Fruit fly (Drosophila melanogaster) whole organism, embryonic: Measurements from ENCODE around the gene Etfb.

Experiments
- CG10209 ChIP-seq: fragments of 200-800 bp; sonication (Bioruptor generic); optimal IDR thresholded peaks from 3 replicates; lab custom pipeline; 2017; ENCODE audit warnings: missing biosample characterization, mild to moderate bottlenecking, missing genetic modification characterization, missing genetic modification reagents
- CG10462 ChIP-seq: fragments of 200-800 bp; sonication (Bioruptor generic); optimal IDR thresholded peaks from 2 replicates; lab custom pipeline; 2016; ENCODE audit warnings: missing biosample characterization, missing genetic modification characterization
- CG10543 ChIP-seq: fragments of 200-800 bp; sonication (Bioruptor generic); optimal IDR thresholded peaks from 3 replicates; lab custom pipeline; 2017; ENCODE audit warnings: missing biosample characterization, mild to moderate bottlenecking, missing genetic modification characterization, moderate library complexity
- CG10565 ChIP-seq: fragments of 200-800 bp; sonication (Bioruptor generic); optimal IDR thresholded peaks from 3 replicates; lab custom pipeline; 2016; ENCODE audit warnings: missing biosample characterization, mild to moderate bottlenecking, missing genetic modification characterization
- CG10959 ChIP-seq: fragments of 200-800 bp; sonication (Bioruptor generic); IDR thresholded peaks from 2 replicates; pipeline ENCODE4 v1.3.6; 2022; ENCODE audit warnings: missing biosample characterization, missing genetic modification characterization
- CG11247 ChIP-seq: fragments of 200-800 bp; sonication (Bioruptor generic); IDR thresholded peaks from 2 replicates; pipeline ENCODE4 v1.3.6; 2022; ENCODE audit warnings: missing biosample characterization, missing genetic modification characterization
- CG11456 ChIP-seq: fragments of 200-800 bp; sonication (Bioruptor generic); IDR thresholded peaks from 3 replicates; pipeline ENCODE4 v1.3.6; 2022; ENCODE audit warnings: missing biosample characterization, missing genetic modification characterization
- CG11504 ChIP-seq: fragments of 200-800 bp; sonication (Bioruptor generic); optimal IDR thresholded peaks from 3 replicates; lab custom pipeline; 2019; ENCODE audit warnings: missing biosample characterization, mild to moderate bottlenecking, missing genetic modification characterization, moderate library complexity
- CG11560 ChIP-seq: fragments of 200-800 bp; sonication (Bioruptor generic); IDR thresholded peaks from 3 replicates; pipeline ENCODE4 v1.3.6; 2022; ENCODE audit warnings: missing biosample characterization, missing genetic modification characterization
- CG14441 ChIP-seq: fragments of 200-800 bp; sonication (Bioruptor generic); IDR thresholded peaks from 2 replicates; pipeline ENCODE4 v1.3.6; 2022; ENCODE audit warnings: missing biosample characterization, missing genetic modification characterization
- CG17328 ChIP-seq: fragments of 200-800 bp; sonication (Bioruptor generic); IDR thresholded peaks from 2 replicates; pipeline ENCODE4 v1.3.6; 2022; ENCODE audit warnings: missing biosample characterization, missing genetic modification characterization
- CG17802 ChIP-seq: fragments of 200-800 bp; sonication (Bioruptor generic); optimal IDR thresholded peaks from 2 replicates; lab custom pipeline; 2018; ENCODE audit warnings: missing biosample characterization, mild to moderate bottlenecking, missing genetic modification characterization, moderate library complexity
- CG3407 ChIP-seq: fragments of 200-800 bp; sonication (Bioruptor generic); optimal IDR thresholded peaks from 2 replicates; lab custom pipeline; 2018; ENCODE audit warnings: missing biosample characterization, mild to moderate bottlenecking, missing genetic modification characterization
- CG34376 ChIP-seq: fragments of 200-800 bp; sonication (Bioruptor generic); optimal IDR thresholded peaks from 2 replicates; lab custom pipeline; 2018; ENCODE audit warnings: missing biosample characterization, mild to moderate bottlenecking, missing genetic modification characterization
- CG42726 ChIP-seq: fragments of 200-800 bp; sonication (Bioruptor generic); IDR thresholded peaks from 2 replicates; pipeline ENCODE4 v1.3.6; 2022; ENCODE audit warnings: missing biosample characterization, missing genetic modification characterization; ENCODE audit not compliant: partially characterized antibody
- CG4730 ChIP-seq: fragments of 200-800 bp; sonication (Bioruptor generic); IDR thresholded peaks from 2 replicates; pipeline ENCODE4 v1.3.6; 2022; ENCODE audit warnings: missing biosample characterization, missing genetic modification characterization
- CG6791 ChIP-seq: fragments of 200-800 bp; sonication (Bioruptor generic); IDR thresholded peaks from 3 replicates; pipeline ENCODE4 v1.3.6; 2022; ENCODE audit warnings: missing biosample characterization, missing genetic modification characterization; ENCODE audit not compliant: partially characterized antibody
- CG6854 ChIP-seq: fragments of 200-800 bp; sonication (Bioruptor generic); optimal IDR thresholded peaks from 3 replicates; lab custom pipeline; 2017; ENCODE audit warnings: missing biosample characterization, mild to moderate bottlenecking, missing genetic modification characterization
- CG7928 ChIP-seq: fragments of 200-800 bp; sonication (Bioruptor generic); optimal IDR thresholded peaks from 2 replicates; lab custom pipeline; 2017; ENCODE audit warnings: missing biosample characterization, mild to moderate bottlenecking, missing genetic modification characterization
- CG9437 ChIP-seq: fragments of 200-800 bp; sonication (Bioruptor generic); optimal IDR thresholded peaks from 2 replicates; lab custom pipeline; 2018; ENCODE audit warnings: missing biosample characterization, mild to moderate bottlenecking, missing genetic modification characterization
- CG9797 ChIP-seq: fragments of 200-800 bp; sonication (Bioruptor generic); optimal IDR thresholded peaks from 3 replicates; lab custom pipeline; 2018; ENCODE audit warnings: missing biosample characterization, mild to moderate bottlenecking, missing genetic modification characterization
- CG9817 ChIP-seq: fragments of 200-800 bp; sonication (Bioruptor generic); optimal IDR thresholded peaks from 2 replicates; lab custom pipeline; 2018; ENCODE audit warnings: missing biosample characterization, mild to moderate bottlenecking, missing genetic modification characterization, moderate library complexity
- Dek ChIP-seq: fragments of 200-800 bp; sonication (Bioruptor generic); optimal IDR thresholded peaks from 3 replicates; lab custom pipeline; 2019; ENCODE audit warnings: missing biosample characterization, mild to moderate bottlenecking, missing genetic modification characterization, moderate library complexity
- GATAe ChIP-seq: fragments of 200-800 bp; sonication (Bioruptor generic); conservative IDR thresholded peaks from 2 replicates; pipeline ENCODE4 v1.3.6; 2022; ENCODE audit warnings: missing biosample characterization, missing genetic modification characterization
- H2.0 ChIP-seq: fragments of 200-800 bp; sonication (Bioruptor generic); IDR thresholded peaks from 2 replicates; pipeline ENCODE4 v1.3.6; 2022; ENCODE audit warnings: missing biosample characterization, missing genetic modification characterization
- HLH4C ChIP-seq: fragments of 200-800 bp; sonication (Bioruptor generic); IDR thresholded peaks from 3 replicates; pipeline ENCODE4 v1.3.6; 2022; ENCODE audit warnings: missing biosample characterization, missing genetic modification characterization; ENCODE audit not compliant: partially characterized antibody
- Hmr ChIP-seq: fragments of 200-800 bp; sonication (Bioruptor generic); optimal IDR thresholded peaks from 3 replicates; lab custom pipeline; 2017; ENCODE audit warnings: mild to moderate bottlenecking, missing biosample characterization, missing genetic modification reagents, missing genetic modification characterization
- Hr78 ChIP-seq, 2 experiments: fragments of 200-800 bp in 1 of 2; fragments of >200 bp in 1 of 2; sonication (Bioruptor generic) in 1 of 2; optimal IDR thresholded peaks; 2 replicates each; lab custom pipeline; 2017 to 2019; ENCODE audit warnings: missing biosample characterization in 2 of 2, missing genetic modification characterization in 2 of 2, mild to moderate bottlenecking in 1 of 2, moderate library complexity in 1 of 2
- Jarid2 ChIP-seq: fragments of 200-800 bp; sonication (Bioruptor generic); optimal IDR thresholded peaks from 3 replicates; lab custom pipeline; 2017; ENCODE audit warnings: mild to moderate bottlenecking, missing biosample characterization, missing genetic modification reagents, missing genetic modification characterization
- Mad ChIP-seq: fragments of 200-800 bp; sonication (Bioruptor generic); optimal IDR thresholded peaks from 2 replicates; lab custom pipeline; 2016; ENCODE audit warnings: missing biosample characterization, missing genetic modification characterization
- Meics ChIP-seq: fragments of 200-800 bp; sonication (Bioruptor generic); optimal IDR thresholded peaks from 2 replicates; lab custom pipeline; 2017; ENCODE audit warnings: missing biosample characterization, mild to moderate bottlenecking, missing genetic modification characterization
- NK7.1 ChIP-seq: fragments of 200-800 bp; sonication (Bioruptor generic); optimal IDR thresholded peaks from 3 replicates; lab custom pipeline; 2016; ENCODE audit warnings: missing biosample characterization, missing genetic modification characterization
- aop ChIP-seq: fragments of 200-800 bp; sonication (Bioruptor generic); IDR thresholded peaks from 2 replicates; pipeline ENCODE4 v1.3.6; 2022; ENCODE audit warnings: missing biosample characterization, missing genetic modification characterization
- bcd ChIP-seq: fragments of 200-800 bp; sonication (Bioruptor generic); optimal IDR thresholded peaks from 2 replicates; lab custom pipeline; 2017; ENCODE audit warnings: missing biosample characterization, mild to moderate bottlenecking, missing genetic modification characterization
- chinmo ChIP-seq: fragments of 200-800 bp; sonication (Bioruptor generic); IDR thresholded peaks from 4 replicates; pipeline ENCODE4 v1.3.6; 2022; ENCODE audit warnings: missing biosample characterization, missing genetic modification characterization; ENCODE audit not compliant: partially characterized antibody
- croc ChIP-seq: fragments of 200-800 bp; sonication (Bioruptor generic); conservative IDR thresholded peaks from 3 replicates; pipeline ENCODE4 v1.3.6; 2022; ENCODE audit warnings: missing biosample characterization, missing genetic modification characterization
- dimm ChIP-seq: fragments of 200-800 bp; sonication (Bioruptor generic); IDR thresholded peaks from 2 replicates; pipeline ENCODE4 v1.3.6; 2022; ENCODE audit warnings: missing biosample characterization, missing genetic modification characterization
- gt ChIP-seq: fragments of 200-800 bp; sonication (Bioruptor generic); IDR thresholded peaks from 2 replicates; pipeline ENCODE4 v1.3.6; 2022; ENCODE audit warnings: missing biosample characterization, missing genetic modification characterization
- hbn ChIP-seq: fragments of 200-800 bp; sonication (Bioruptor generic); IDR thresholded peaks from 2 replicates; pipeline ENCODE4 v1.3.6; 2022; ENCODE audit warnings: missing biosample characterization, missing genetic modification characterization; ENCODE audit not compliant: partially characterized antibody
- kah ChIP-seq: fragments of 200-800 bp; sonication (Bioruptor generic); optimal IDR thresholded peaks from 2 replicates; lab custom pipeline; 2018; ENCODE audit warnings: missing biosample characterization, mild to moderate bottlenecking, missing genetic modification characterization
- klu ChIP-seq: fragments of 200-800 bp; sonication (Bioruptor generic); IDR thresholded peaks from 2 replicates; pipeline ENCODE4 v1.3.6; 2022; ENCODE audit warnings: missing biosample characterization, missing genetic modification characterization
- repo ChIP-seq: fragments of 200-800 bp; sonication (Bioruptor generic); optimal IDR thresholded peaks from 2 replicates; lab custom pipeline; 2016; ENCODE audit warnings: missing biosample characterization, missing genetic modification characterization
- ro ChIP-seq: fragments of 200-800 bp; sonication (Bioruptor generic); IDR thresholded peaks from 2 replicates; pipeline ENCODE4 v1.3.6; 2022; ENCODE audit warnings: missing biosample characterization, missing genetic modification characterization
- row ChIP-seq: fragments of 200-800 bp; sonication (Bioruptor generic); IDR thresholded peaks from 3 replicates; pipeline ENCODE4 v1.3.6; 2022; ENCODE audit warnings: missing biosample characterization, missing genetic modification characterization
- schlank ChIP-seq: fragments of 200-800 bp; sonication (Bioruptor generic); optimal IDR thresholded peaks from 2 replicates; lab custom pipeline; 2018; ENCODE audit warnings: missing biosample characterization, mild to moderate bottlenecking, missing genetic modification characterization
- sim ChIP-seq: fragments of 200-800 bp; sonication (Bioruptor generic); IDR thresholded peaks from 2 replicates; pipeline ENCODE4 v1.3.6; 2022; ENCODE audit warnings: missing biosample characterization, missing genetic modification characterization
- sima ChIP-seq: fragments of 200-800 bp; sonication (Bioruptor generic); optimal IDR thresholded peaks from 2 replicates; lab custom pipeline; 2016; ENCODE audit warnings: missing biosample characterization, missing genetic modification characterization
- so ChIP-seq: fragments of 200-800 bp; sonication (Bioruptor generic); IDR thresholded peaks from 3 replicates; pipeline ENCODE4 v1.3.6; 2022; ENCODE audit warnings: missing biosample characterization, missing genetic modification characterization
- vfl ChIP-seq: fragments of 200-800 bp; sonication (Bioruptor generic); optimal IDR thresholded peaks from 2 replicates; lab custom pipeline; 2016; ENCODE audit warnings: missing biosample characterization, missing genetic modification characterization

Etfb gene

dm6 chr3R:29834759-29835709, 32.3 kb upstream of the Etfb start, which contains the start of gene Atg16 (continued):
- no peak for TF ChIP-seq bcd (GFP tag; lab: Kevin White, UChicago)
- no peak for TF ChIP-seq klu (GFP tag; lab: Robert Waterston, UW)
- peak; percentile 92 for TF ChIP-seq HLH4C (GFP tag; lab: Robert Waterston, UW)
- TF ChIP-seq CG11456 (GFP tag; lab: Robert Waterston, UW) = no peak
- TF ChIP-seq repo (GFP tag; lab: Kevin White, UChicago) = no peak
- TF ChIP-seq CG10543 (GFP tag; lab: Kevin White, UChicago) = no peak
- no peak for TF ChIP-seq CG3407 (GFP tag; lab: Kevin White, UChicago)
- TF ChIP-seq CG7928 (GFP tag; lab: Kevin White, UChicago) = no peak
- peak; percentile 97 for TF ChIP-seq chinmo (GFP tag; lab: Robert Waterston, UW)
- peak; percentile 72 for TF ChIP-seq row
- no peak for TF ChIP-seq Dek (tag; lab: Kevin White, UChicago)
- TF ChIP-seq CG9817 = no peak
- TF ChIP-seq CG9437 = no peak
- no peak for TF ChIP-seq kah (GFP tag; lab: Kevin White, UChicago)
- no peak for TF ChIP-seq GATAe
- no peak for TF ChIP-seq Hr78 (GFP tag; optimal IDR thresholded peaks at IDR 0.05; lab: Kevin White, UChicago)
- TF ChIP-seq CG9797 (GFP tag; lab: Kevin White, UChicago) = no peak
- TF ChIP-seq Meics (GFP tag; lab: Kevin White, UChicago) = no peak
- TF ChIP-seq CG42726 = peak; percentile 86
- no peak for TF ChIP-seq CG17328 (GFP tag; lab: Robert Waterston, UW)
- no peak for TF ChIP-seq CG10959 (GFP tag; lab: Robert Waterston, UW)
- TF ChIP-seq CG11560 = no peak
- no peak for TF ChIP-seq gt (GFP tag; lab: Robert Waterston, UW)
- no peak for TF ChIP-seq CG17802 (tag; lab: Kevin White, UChicago)
- TF ChIP-seq croc (GFP tag; lab: Robert Waterston, UW) = no peak
- no peak for TF ChIP-seq CG10209
- no peak for TF ChIP-seq CG10462
- TF ChIP-seq CG14441 (GFP tag; lab: Robert Waterston, UW) = no peak
- TF ChIP-seq sima = no peak
- no peak for TF ChIP-seq CG4730 (GFP tag; lab: Robert Waterston, UW)
- TF ChIP-seq schlank = no peak
- TF ChIP-seq hbn (GFP tag; lab: Robert Waterston, UW) = peak; percentile 76
- no peak for TF ChIP-seq vfl
- TF ChIP-seq CG10565 = no peak
- TF ChIP-seq NK7.1 (GFP tag; lab: Kevin White, UChicago) = no peak
- no peak for TF ChIP-seq sim
- TF ChIP-seq CG11504 (tag; lab: Kevin White, UChicago) = no peak
- no peak for TF ChIP-seq Mad (GFP tag; lab: Kevin White, UChicago)
- TF ChIP-seq aop = no peak
- no peak for TF ChIP-seq CG34376 (GFP tag; lab: Kevin White, UChicago)
- no peak for TF ChIP-seq CG11247 (GFP tag; lab: Robert Waterston, UW)
- TF ChIP-seq H2.0 (GFP tag; lab: Robert Waterston, UW) = no peak
- no peak for TF ChIP-seq CG6854 (GFP tag; lab: Kevin White, UChicago)
- no peak for TF ChIP-seq Hmr
- no peak for TF ChIP-seq dimm (GFP tag; lab: Robert Waterston, UW)
- TF ChIP-seq so (GFP tag; lab: Robert Waterston, UW) = no peak
- TF ChIP-seq ro = no peak
- no peak for TF ChIP-seq Jarid2 (GFP tag; lab: Kevin White, UChicago)
- peak; percentile 96 for TF ChIP-seq CG6791 (GFP tag; lab: Robert Waterston, UW)
